Fruit fly (Drosophila melanogaster): ENCODE measurements around the gene CG33269.

dm6 chr3L:11630684-11631083 is 48.7 kb upstream of the CG33269 start:
- TF ChIP-seq pan (optimal IDR thresholded peaks at IDR 0.05) (no peak), lola (GFP tag; optimal IDR thresholded peaks at IDR 0.05) (no peak), sv (GFP tag; optimal IDR thresholded peaks at IDR 0.05) (no peak), Sp1 (GFP tag; optimal IDR thresholded peaks at IDR 0.05) (no peak), tai (GFP tag; optimal IDR thresholded peaks at IDR 0.05) (peak; percentile 40), brk (GFP tag; optimal IDR thresholded peaks at IDR 0.05) (peak; percentile 1), CG9705 (GFP tag; optimal IDR thresholded peaks at IDR 0.05) (no peak), dl (GFP tag; optimal IDR thresholded peaks at IDR 0.05; ENCODE audit: insufficient read depth in 1 of 2, partially characterized antibody in 2 of 2) (no peak), h (GFP tag; optimal IDR thresholded peaks at IDR 0.05) (no peak), usp (GFP tag; optimal IDR thresholded peaks at IDR 0.05) (no peak), psq (GFP tag; optimal IDR thresholded peaks at IDR 0.05) (no peak), Dfd (GFP tag; optimal IDR thresholded peaks at IDR 0.05) (no peak), Hnf4 (GFP tag; optimal IDR thresholded peaks at IDR 0.05) (peak; percentile 37)
